Fruit fly (Drosophila melanogaster): Measurements from ENCODE around the gene CG33985.

The CG33985 gene

dm6 chr3L:15535800-15536225, 9.2 kb upstream of the CG33985 start (continued):
- TF ChIP-seq bigmax (GFP tag; optimal IDR thresholded peaks at IDR 0.05) (no peak), da (GFP tag; optimal IDR thresholded peaks at IDR 0.05) (no peak), disco-r (GFP tag; optimal IDR thresholded peaks at IDR 0.05) (no peak), hb (GFP tag; IDR thresholded peaks at IDR 0.05; ENCODE audit: partially characterized antibody) (no peak), CG10654 (GFP tag; optimal IDR thresholded peaks at IDR 0.05) (no peak), CG14050 (GFP tag; IDR thresholded peaks at IDR 0.05) (no peak), ara (GFP tag; IDR thresholded peaks at IDR 0.05) (no peak), ems (GFP tag; optimal IDR thresholded peaks at IDR 0.05) (no peak), CG4820 (GFP tag; optimal IDR thresholded peaks at IDR 0.05) (no peak), Nf-YB (GFP tag; optimal IDR thresholded peaks at IDR 0.05) (peak; percentile 47), HLH4C (GFP tag; IDR thresholded peaks at IDR 0.05; ENCODE audit: partially characterized antibody) (no peak), Lpt (GFP tag; optimal IDR thresholded peaks at IDR 0.05) (no peak), CG8478 (optimal IDR thresholded peaks at IDR 0.05) (no peak), B-H1 (GFP tag; IDR thresholded peaks at IDR 0.05) (no peak), CG32532 (GFP tag; IDR thresholded peaks at IDR 0.05) (no peak), zfh1 (GFP tag; IDR thresholded peaks at IDR 0.05) (0 out of 3 replicates have a peak, but pooled peaks have one; percentile 16), CrebB (tag; optimal IDR thresholded peaks at IDR 0.05) (no peak), fd96Cb (tag; optimal IDR thresholded peaks at IDR 0.05) (no peak), cg (GFP tag; optimal IDR thresholded peaks at IDR 0.05) (peak; percentile 86), CG17829 (tag; optimal IDR thresholded peaks at IDR 0.05) (no peak), CG5180 (GFP tag; optimal IDR thresholded peaks at IDR 0.05) (peak; percentile 54), Max (GFP tag; optimal IDR thresholded peaks at IDR 0.05) (no peak), CG13624 (GFP tag; optimal IDR thresholded peaks at IDR 0.05) (no peak), Antp (GFP tag; optimal IDR thresholded peaks at IDR 0.05) (no peak), kah (GFP tag; optimal IDR thresholded peaks at IDR 0.05) (peak; percentile 83), hth (optimal IDR thresholded peaks at IDR 0.05) (no peak), dmrt99B (tag; optimal IDR thresholded peaks at IDR 0.05) (no peak), sens (GFP tag) (peak; percentile 38), CG13123 (GFP tag; optimal IDR thresholded peaks at IDR 0.05) (no peak), abd-A (tag; optimal IDR thresholded peaks at IDR 0.05) (peak; percentile 56), BEAF-32 (GFP tag; optimal IDR thresholded peaks at IDR 0.05) (no peak), Sin3A (optimal IDR thresholded peaks at IDR 0.05) (no peak), CG17612 (GFP tag; IDR thresholded peaks at IDR 0.05) (no peak), trem (tag; optimal IDR thresholded peaks at IDR 0.05) (no peak), pan (optimal IDR thresholded peaks at IDR 0.05) (no peak), pan (GFP tag; optimal IDR thresholded peaks at IDR 0.05 in 1 of 2, IDR thresholded peaks at IDR 0.05 in 1 of 2) (no peak), ap (GFP tag; IDR thresholded peaks at IDR 0.05) (no peak), chn (GFP tag; optimal IDR thresholded peaks at IDR 0.05) (no peak), CG8388 (GFP tag; optimal IDR thresholded peaks at IDR 0.05) (no peak), CG16863 (GFP tag; optimal IDR thresholded peaks at IDR 0.05) (no peak), Xrp1 (GFP tag; IDR thresholded peaks at IDR 0.05) (no peak), nom (GFP tag; optimal IDR thresholded peaks at IDR 0.05) (peak; percentile 52), Gsc (GFP tag; IDR thresholded peaks at IDR 0.05) (no peak), emc (GFP tag; optimal IDR thresholded peaks at IDR 0.05) (no peak), CG16815 (GFP tag; optimal IDR thresholded peaks at IDR 0.05) (no peak), bab2 (GFP tag; optimal IDR thresholded peaks at IDR 0.05) (no peak), phol (tag; optimal IDR thresholded peaks at IDR 0.05) (no peak), CG12299 (tag; optimal IDR thresholded peaks at IDR 0.05) (no peak), Hr39 (optimal IDR thresholded peaks at IDR 0.05) (no peak), wek (GFP tag; optimal IDR thresholded peaks at IDR 0.05) (no peak), C15 (GFP tag; IDR thresholded peaks at IDR 0.05) (no peak), Spps (tag; optimal IDR thresholded peaks at IDR 0.05) (no peak), sqz (GFP tag; optimal IDR thresholded peaks at IDR 0.05) (peak; percentile 56), zen2 (GFP tag; IDR thresholded peaks at IDR 0.05; ENCODE audit: partially characterized antibody) (no peak)

All from whole organism, embryonic.